Worm (Caenorhabditis elegans) whole organism, L1 larva: Measurements from ENCODE around the gene piki-1.

Experiments used
- C04F5.9 ChIP-seq: sonication (generic microtip); optimal IDR thresholded peaks from 2 replicates; lab custom pipeline; 2016; ENCODE audit warnings: missing genetic modification characterization, missing compliant biosample characterization
- F16B12.6 ChIP-seq: fragments of 150-350 bp; optimal IDR thresholded peaks from 2 replicates; lab custom pipeline; 2014; ENCODE audit warnings: missing biosample characterization, missing genetic modification characterization
- alr-1 ChIP-seq: fragments of 200-800 bp; sonication (Bioruptor generic); optimal IDR thresholded peaks from 2 replicates; lab custom pipeline; 2018; ENCODE audit warnings: borderline replicate concordance, mild to moderate bottlenecking, missing genetic modification characterization, missing compliant biosample characterization
- aly-2 ChIP-seq: fragments of 150-350 bp; optimal IDR thresholded peaks from 2 replicates; lab custom pipeline; 2014; ENCODE audit warnings: missing biosample characterization, missing genetic modification characterization
- blmp-1 ChIP-seq: fragments of 150-350 bp; optimal IDR thresholded peaks from 2 replicates; lab custom pipeline; 2014; ENCODE audit warnings: missing biosample characterization, missing genetic modification characterization
- ceh-82 ChIP-seq, 3 experiments: fragments of 150-350 bp in 1 of 3; sonication (generic microtip) in 2 of 3; optimal IDR thresholded peaks; 2 replicates each; lab custom pipeline; 2014 to 2017; ENCODE audit warnings: missing biosample characterization in 3 of 3, missing genetic modification characterization in 3 of 3
- ces-1 ChIP-seq: fragments of 150-350 bp; optimal IDR thresholded peaks from 2 replicates; lab custom pipeline; 2014; ENCODE audit warnings: missing biosample characterization, missing genetic modification reagents, missing genetic modification characterization
- dsc-1 ChIP-seq: sonication (generic microtip); optimal IDR thresholded peaks from 2 replicates; lab custom pipeline; 2016; ENCODE audit warnings: mild to moderate bottlenecking, missing genetic modification characterization, missing compliant biosample characterization
- efl-3 ChIP-seq: fragments of 200-800 bp; sonication (Bioruptor generic); optimal IDR thresholded peaks from 2 replicates; lab custom pipeline; 2018; ENCODE audit warnings: mild to moderate bottlenecking, missing genetic modification characterization, missing compliant biosample characterization
- egl-27 ChIP-seq, 2 experiments: fragments of 150-350 bp in 1 of 2; sonication (generic microtip); optimal IDR thresholded peaks; 3 replicates each; lab custom pipeline; 2017 to 2018; ENCODE audit warnings: missing biosample characterization in 2 of 2, missing genetic modification characterization in 2 of 2, missing genetic modification reagents in 2 of 2
- elt-2 ChIP-seq: sonication (generic microtip); optimal IDR thresholded peaks from 2 replicates; lab custom pipeline; 2016; ENCODE audit warnings: missing genetic modification characterization, mild to moderate bottlenecking, inconsistent platforms, missing compliant biosample characterization, missing genetic modification reagents
- fkh-8 ChIP-seq: sonication (generic microtip); optimal IDR thresholded peaks from 2 replicates; lab custom pipeline; 2016; ENCODE audit warnings: mild to moderate bottlenecking, missing genetic modification characterization, missing compliant biosample characterization
- hlh-17 ChIP-seq: fragments of 200-800 bp; sonication (Bioruptor generic); optimal IDR thresholded peaks from 2 replicates; lab custom pipeline; 2018; ENCODE audit warnings: missing genetic modification characterization, mild to moderate bottlenecking, missing compliant biosample characterization, moderate library complexity, borderline replicate concordance
- hpl-2 ChIP-seq: fragments of 150-350 bp; optimal IDR thresholded peaks from 2 replicates; lab custom pipeline; 2014; ENCODE audit warnings: missing biosample characterization, missing genetic modification reagents, missing genetic modification characterization
- irx-1 ChIP-seq: sonication (generic microtip); optimal IDR thresholded peaks from 2 replicates; lab custom pipeline; 2016; ENCODE audit warnings: missing genetic modification characterization, missing compliant biosample characterization
- isw-1 ChIP-seq: fragments of 200-800 bp; sonication (Bioruptor generic); IDR thresholded peaks from 2 replicates; pipeline ENCODE4 v1.3.6; 2022; ENCODE audit warnings: missing genetic modification characterization, missing compliant biosample characterization
- jun-1 ChIP-seq: fragments of 150-350 bp; optimal IDR thresholded peaks from 2 replicates; lab custom pipeline; 2014; ENCODE audit warnings: missing biosample characterization, missing genetic modification reagents, missing genetic modification characterization
- lin-13 ChIP-seq: fragments of 150-350 bp; optimal IDR thresholded peaks from 2 replicates; lab custom pipeline; 2014; ENCODE audit warnings: missing biosample characterization, missing genetic modification reagents, missing genetic modification characterization
- lin-14 ChIP-seq: fragments of 200-800 bp; sonication (Bioruptor generic); optimal IDR thresholded peaks from 2 replicates; lab custom pipeline; 2018; ENCODE audit warnings: mild to moderate bottlenecking, missing genetic modification characterization, moderate library complexity, missing compliant biosample characterization
- lin-15B ChIP-seq: fragments of 150-350 bp; sonication (generic microtip); optimal IDR thresholded peaks from 3 replicates; lab custom pipeline; 2014; ENCODE audit warnings: missing biosample characterization, missing genetic modification characterization
- lin-39 ChIP-seq: fragments of 150-350 bp; optimal IDR thresholded peaks from 2 replicates; lab custom pipeline; 2014; ENCODE audit warnings: missing biosample characterization, missing genetic modification reagents, missing genetic modification characterization
- lsy-2 ChIP-seq, 2 experiments: fragments of 150-350 bp; optimal IDR thresholded peaks; 2 replicates each; lab custom pipeline; 2014; ENCODE audit warnings: missing biosample characterization in 2 of 2, missing genetic modification characterization in 2 of 2
- mdl-1 ChIP-seq, 2 experiments: fragments of 150-350 bp; optimal IDR thresholded peaks; 2 replicates each; lab custom pipeline; 2014 to 2017; ENCODE audit warnings: missing biosample characterization in 2 of 2, missing genetic modification characterization in 2 of 2, inconsistent platforms in 1 of 2
- mef-2 ChIP-seq: fragments of 150-350 bp; optimal IDR thresholded peaks from 2 replicates; lab custom pipeline; 2014; ENCODE audit warnings: missing biosample characterization, missing genetic modification characterization
- mep-1 ChIP-seq: fragments of 150-350 bp; optimal IDR thresholded peaks from 2 replicates; lab custom pipeline; 2014; ENCODE audit warnings: missing biosample characterization, missing genetic modification characterization
- nhr-11 ChIP-seq: fragments of 150-350 bp; optimal IDR thresholded peaks from 2 replicates; lab custom pipeline; 2014; ENCODE audit warnings: missing biosample characterization, missing genetic modification characterization
- nhr-12 ChIP-seq: sonication (generic microtip); optimal IDR thresholded peaks from 2 replicates; lab custom pipeline; 2017; ENCODE audit warnings: missing biosample characterization, missing genetic modification characterization
- nhr-237 ChIP-seq: fragments of 150-350 bp; optimal IDR thresholded peaks from 2 replicates; lab custom pipeline; 2014; ENCODE audit warnings: missing biosample characterization, missing genetic modification characterization
- nhr-71 ChIP-seq: sonication (generic microtip); optimal IDR thresholded peaks from 2 replicates; lab custom pipeline; 2016; ENCODE audit warnings: mild to moderate bottlenecking, missing genetic modification characterization, moderate library complexity, missing compliant biosample characterization
- nhr-77 ChIP-seq: fragments of 150-350 bp; optimal IDR thresholded peaks from 2 replicates; lab custom pipeline; 2014; ENCODE audit warnings: missing biosample characterization, missing genetic modification characterization
- nhr-85 ChIP-seq: sonication (generic microtip); peaks from one replicate; lab custom pipeline; 2016; ENCODE audit warnings: missing genetic modification characterization, inconsistent platforms, missing compliant biosample characterization
- pqm-1 ChIP-seq: sonication (generic microtip); optimal IDR thresholded peaks from 3 replicates; lab custom pipeline; 2017; ENCODE audit warnings: missing biosample characterization, missing genetic modification characterization
- rnt-1 ChIP-seq: sonication (generic microtip); optimal IDR thresholded peaks from 2 replicates; lab custom pipeline; 2016; ENCODE audit warnings: mild to moderate bottlenecking, missing genetic modification characterization, moderate library complexity, missing compliant biosample characterization
- skn-1 ChIP-seq: fragments of 150-350 bp; optimal IDR thresholded peaks from 2 replicates; lab custom pipeline; 2014; ENCODE audit warnings: missing biosample characterization, missing genetic modification characterization
- snpc-4 ChIP-seq: fragments of 150-350 bp; optimal IDR thresholded peaks from 2 replicates; lab custom pipeline; 2014; ENCODE audit warnings: missing biosample characterization, missing genetic modification characterization
- snu-23 ChIP-seq: sonication (generic microtip); optimal IDR thresholded peaks from 2 replicates; lab custom pipeline; 2016; ENCODE audit warnings: missing genetic modification characterization, missing compliant biosample characterization
- sup-37 ChIP-seq: fragments of 200-800 bp; sonication (Bioruptor generic); optimal IDR thresholded peaks from 2 replicates; lab custom pipeline; 2018; ENCODE audit warnings: mild to moderate bottlenecking, missing genetic modification characterization, missing compliant biosample characterization
- tbx-2 ChIP-seq: sonication (generic microtip); optimal IDR thresholded peaks from 2 replicates; lab custom pipeline; 2016; ENCODE audit warnings: missing genetic modification characterization, missing compliant biosample characterization
- tlp-1 ChIP-seq: fragments of 150-350 bp; optimal IDR thresholded peaks from 2 replicates; lab custom pipeline; 2014; ENCODE audit warnings: missing biosample characterization, missing genetic modification characterization
- unc-30 ChIP-seq: sonication (generic microtip); optimal IDR thresholded peaks from 2 replicates; lab custom pipeline; 2017; ENCODE audit warnings: missing biosample characterization, missing genetic modification characterization
- unc-98 ChIP-seq: fragments of 200-800 bp; sonication (Bioruptor generic); IDR thresholded peaks from 2 replicates; pipeline ENCODE4 v1.3.6; 2022; ENCODE audit warnings: missing genetic modification characterization, missing compliant biosample characterization
- xbp-1 ChIP-seq: sonication (generic microtip); optimal IDR thresholded peaks from 2 replicates; lab custom pipeline; 2016; ENCODE audit warnings: missing genetic modification characterization, missing compliant biosample characterization
- ztf-11 ChIP-seq, 2 experiments: sonication (generic microtip); optimal IDR thresholded peaks; 2 replicates each; lab custom pipeline; 2016 to 2017; ENCODE audit warnings: missing genetic modification characterization in 2 of 2, missing biosample characterization in 1 of 2, missing compliant biosample characterization in 1 of 2
- ztf-4 ChIP-seq: fragments of 150-350 bp; optimal IDR thresholded peaks from 2 replicates; lab custom pipeline; 2014; ENCODE audit warnings: missing biosample characterization, missing genetic modification characterization

The piki-1 gene

DNA sequence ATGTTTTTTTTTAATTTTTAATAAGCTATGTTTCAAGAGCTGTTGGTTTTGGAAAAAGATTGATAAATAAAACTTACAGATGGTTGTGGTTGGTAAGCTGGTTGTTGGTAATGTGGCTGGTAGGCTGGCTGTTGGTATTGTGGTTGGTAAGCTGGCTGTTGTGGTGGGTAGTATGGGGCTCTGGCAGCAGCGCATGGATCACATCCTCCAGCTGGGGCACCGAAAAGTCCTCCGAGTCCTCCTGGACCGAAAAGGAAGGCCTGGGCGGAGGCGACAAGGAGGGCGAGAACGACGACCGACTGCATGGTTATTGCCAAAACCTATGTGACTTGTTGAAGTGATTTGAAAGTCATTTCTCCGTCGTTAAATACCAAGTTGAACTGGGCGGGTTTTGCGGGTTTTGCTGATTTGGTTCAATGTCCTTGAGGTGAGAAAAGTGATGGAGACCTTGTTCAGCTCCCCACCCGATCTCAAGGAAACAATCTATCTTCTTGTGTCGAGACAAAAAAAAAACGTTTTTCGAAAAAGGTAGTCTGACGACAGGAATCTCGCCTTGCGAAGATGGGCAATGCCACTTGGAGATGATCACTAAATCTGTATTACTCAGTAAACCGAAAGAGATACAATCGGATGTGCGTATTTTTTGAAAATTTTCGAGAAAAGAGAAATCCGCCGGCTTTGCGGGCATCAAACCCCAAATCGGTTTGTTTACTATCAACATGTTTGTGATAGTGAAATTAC, 13.9 kb upstream of the piki-1 start, which contains the start of gene F46F2.3 (continued):
- TF ChIP-seq aly-2 (no peak), mep-1 (peak; percentile 41), unc-30 (tag; lab: Kevin White, UChicago) (no peak), rnt-1 (tag; lab: Kevin White, UChicago) (no peak), snu-23 (GFP tag; lab: Kevin White, UChicago) (peak; percentile 55), nhr-71 (tag; lab: Kevin White, UChicago) (peak; percentile 53), ces-1 (GFP tag; lab: Kevin White, UChicago) (no peak), hpl-2 (GFP tag; lab: Kevin White, UChicago) (no peak), F16B12.6 (no peak), skn-1 (tag; lab: Kevin White, UChicago) (no peak), blmp-1 (tag; lab: Kevin White, UChicago) (peak; percentile 27), pqm-1 (tag; lab: Kevin White, UChicago) (no peak), hlh-17 (no peak), mef-2 (tag; lab: Kevin White, UChicago) (no peak), irx-1 (tag; lab: Kevin White, UChicago) (no peak), nhr-237 (no peak), nhr-11 (tag; lab: Kevin White, UChicago) (no peak), mdl-1 (tag; optimal IDR thresholded peaks at IDR 0.05; lab: Kevin White, UChicago) (no peak), lin-39 (tag; lab: Kevin White, UChicago) (no peak), ztf-11 (tag; optimal IDR thresholded peaks at IDR 0.05; lab: Kevin White, UChicago) (no peak), isw-1 (GFP tag; lab: Robert Waterston, UW) (no peak), ceh-82 (tag; optimal IDR thresholded peaks at IDR 0.05; lab: Kevin White, UChicago) (no peak), snpc-4 (tag; lab: Kevin White, UChicago) (no peak), jun-1 (no peak), efl-3 (GFP tag; lab: Kevin White, UChicago) (no peak), elt-2 (tag; lab: Kevin White, UChicago) (no peak), dsc-1 (no peak), lin-15B (tag; lab: Kevin White, UChicago) (no peak), lsy-2 (tag; optimal IDR thresholded peaks at IDR 0.05; lab: Kevin White, UChicago) (no peak), alr-1 (tag; lab: Kevin White, UChicago) (no peak), C04F5.9 (no peak), unc-98 (GFP tag; lab: Robert Waterston, UW) (no peak), nhr-12 (tag; lab: Kevin White, UChicago) (no peak), ztf-4 (tag; lab: Kevin White, UChicago) (no peak), sup-37 (GFP tag; lab: Kevin White, UChicago) (no peak), lin-14 (peak; percentile 79), tlp-1 (tag; lab: Kevin White, UChicago) (no peak), fkh-8 (no peak), tbx-2 (no peak), nhr-77 (tag; lab: Kevin White, UChicago) (no peak), lin-13 (GFP tag; lab: Kevin White, UChicago) (no peak), nhr-85 (tag; lab: Kevin White, UChicago) (peak; percentile 94), xbp-1 (tag; lab: Kevin White, UChicago) (no peak), egl-27 (tag; optimal IDR thresholded peaks at IDR 0.05; lab: Kevin White, UChicago) (peak in 1 of 2 experiments; percentile 18)
